Worm (Caenorhabditis elegans) whole organism, late embryonic: ENCODE measurements around the gene K07F5.12.

Source experiments
- ama-1 ChIP-seq: fragments of 150-350 bp; optimal IDR thresholded peaks from 2 replicates; lab custom pipeline; 2014
- ceh-14 ChIP-seq: sonication (generic microtip); optimal IDR thresholded peaks from 2 replicates; lab custom pipeline; 2016; ENCODE audit warnings: missing genotype, missing genetic modification characterization, missing compliant biosample characterization
- ceh-18 ChIP-seq: sonication (generic microtip); optimal IDR thresholded peaks from 2 replicates; lab custom pipeline; 2016; ENCODE audit warnings: missing genetic modification characterization, missing compliant biosample characterization
- ceh-19 ChIP-seq: fragments of 200-800 bp; sonication (Bioruptor generic); optimal IDR thresholded peaks from 2 replicates; lab custom pipeline; 2018; ENCODE audit warnings: mild to moderate bottlenecking, missing genetic modification characterization, missing compliant biosample characterization
- dmd-4 ChIP-seq: sonication (generic microtip); optimal IDR thresholded peaks from 2 replicates; lab custom pipeline; 2016; ENCODE audit warnings: borderline replicate concordance, missing genetic modification characterization, missing compliant biosample characterization
- fkh-6 ChIP-seq: sonication (generic microtip); optimal IDR thresholded peaks from 2 replicates; lab custom pipeline; 2016; ENCODE audit warnings: missing genetic modification characterization, missing compliant biosample characterization
- hlh-30 ChIP-seq: sonication (generic microtip); optimal IDR thresholded peaks from 2 replicates; lab custom pipeline; 2017; ENCODE audit warnings: antibody characterized with exemption, missing genetic modification characterization, missing compliant biosample characterization; ENCODE audit not compliant: insufficient read depth
- nhr-11 ChIP-seq: fragments of 150-350 bp; optimal IDR thresholded peaks from 2 replicates; lab custom pipeline; 2014; ENCODE audit warnings: missing biosample characterization, missing genetic modification characterization
- pqm-1 ChIP-seq: sonication (generic microtip); optimal IDR thresholded peaks from 2 replicates; lab custom pipeline; 2016; ENCODE audit warnings: missing genetic modification characterization, missing compliant biosample characterization
- pros-1 ChIP-seq: fragments of 150-350 bp; optimal IDR thresholded peaks from 2 replicates; lab custom pipeline; 2014; ENCODE audit warnings: missing biosample characterization, missing genetic modification reagents, missing genetic modification characterization
- rnt-1 ChIP-seq: sonication (generic microtip); optimal IDR thresholded peaks from 2 replicates; lab custom pipeline; 2016; ENCODE audit warnings: missing genetic modification characterization, missing compliant biosample characterization
- unc-3 ChIP-seq, 2 experiments: fragments of 200-800 bp in 1 of 2; sonication (Bioruptor generic) in 1 of 2; sonication (generic microtip) in 1 of 2; conservative IDR thresholded peaks in 1 of 2; optimal IDR thresholded peaks in 1 of 2; 2 replicates each; pipeline versions ENCODE4 v1.3.6 to Lab custom; 2016 to 2022; ENCODE audit warnings: missing compliant biosample characterization in 2 of 2, missing genetic modification characterization in 2 of 2, missing genetic modification reagents in 1 of 2

DNA sequence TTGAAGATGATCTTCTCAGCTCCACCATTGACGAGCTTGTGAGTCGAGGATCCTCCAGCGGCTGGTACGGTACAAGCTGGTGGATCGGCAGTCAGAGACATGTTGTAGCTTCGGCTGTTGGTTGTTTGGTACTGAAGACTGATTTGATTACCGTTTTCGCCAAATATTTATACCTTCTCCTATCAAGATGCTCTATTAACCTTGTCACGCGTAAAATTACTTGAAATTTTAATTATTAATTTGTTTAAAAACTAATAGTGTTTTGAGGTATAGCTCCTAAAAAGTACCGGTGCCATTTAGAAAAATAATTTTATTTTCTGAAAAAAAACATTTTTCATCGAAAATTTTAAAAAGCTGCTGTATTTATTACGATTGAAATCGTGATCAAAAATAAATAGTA lies 4.9 kb upstream of the K07F5.12 start, which contains the start of gene ssp-10:
- TF ChIP-seq nhr-11 (tag; lab: Kevin White, UChicago) = no peak
- no peak for TF ChIP-seq ceh-18 (tag; lab: Kevin White, UChicago)
- no peak for TF ChIP-seq unc-3 (GFP tag; conservative IDR thresholded peaks at IDR 0.05; lab: Robert Waterston, UW)
- no peak for TF ChIP-seq unc-3 (tag; optimal IDR thresholded peaks at IDR 0.05; lab: Kevin White, UChicago)
- TF ChIP-seq rnt-1 = no peak
- TF ChIP-seq ceh-14 (tag; lab: Kevin White, UChicago) = no peak
- no peak for TF ChIP-seq dmd-4 (tag; lab: Kevin White, UChicago)
- no peak for TF ChIP-seq hlh-30 (tag; lab: Kevin White, UChicago)
- TF ChIP-seq pros-1 (tag; lab: Kevin White, UChicago) = no peak
- TF ChIP-seq fkh-6 (tag; lab: Kevin White, UChicago) = no peak
- no peak for TF ChIP-seq ama-1 (lab: Kevin White, UChicago)
- no peak for TF ChIP-seq pqm-1 (tag; lab: Kevin White, UChicago)
- no peak for TF ChIP-seq ceh-19 (GFP tag; lab: Kevin White, UChicago)
